Fruit fly (Drosophila melanogaster): ENCODE measurements around the gene HLH4C.

HLH4C gene

DNA sequence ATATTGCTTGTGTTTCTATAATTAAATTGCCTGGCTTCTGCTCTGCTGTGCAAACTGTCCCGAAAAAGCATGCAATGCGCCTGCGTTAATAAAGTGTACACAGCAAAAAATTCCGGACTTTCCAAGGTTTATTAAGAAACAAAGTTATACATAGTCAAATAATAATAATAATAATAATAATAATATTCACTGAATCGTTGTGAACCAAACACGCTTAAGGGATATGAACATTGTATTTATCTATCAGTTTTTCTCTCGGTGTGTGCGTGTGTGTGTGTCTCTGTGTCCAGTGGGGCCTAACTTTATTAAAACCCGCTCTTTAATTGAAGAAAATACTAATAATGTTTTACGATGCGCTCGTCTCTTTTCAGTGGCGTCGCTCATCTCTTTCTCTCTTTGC lies 44.0 kb upstream of the HLH4C start (continued):
- TF ChIP-seq Scr (GFP tag; IDR thresholded peaks at IDR 0.05; ENCODE audit: partially characterized antibody) (no peak), otp (GFP tag; IDR thresholded peaks at IDR 0.05) (no peak), CG3281 (GFP tag; optimal IDR thresholded peaks at IDR 0.05) (peak; percentile 45), Ssrp (tag; optimal IDR thresholded peaks at IDR 0.05) (peak; percentile 40), CG12071 (GFP tag; optimal IDR thresholded peaks at IDR 0.05) (no peak), CG13424 (tag; optimal IDR thresholded peaks at IDR 0.05) (peak; percentile 33), CG13775 (GFP tag; optimal IDR thresholded peaks at IDR 0.05) (no peak), Oaz (GFP tag; IDR thresholded peaks at IDR 0.05) (no peak), sima (GFP tag; optimal IDR thresholded peaks at IDR 0.05) (no peak), ttk (GFP tag; IDR thresholded peaks at IDR 0.05) (no peak), CG14667 (GFP tag; IDR thresholded peaks at IDR 0.05) (no peak; the same call in 1 of the 2 replicates), CG11093 (GFP tag; IDR thresholded peaks at IDR 0.05) (no peak), Hr3 (GFP tag; optimal IDR thresholded peaks at IDR 0.05) (peak; percentile 6), gro (GFP tag; optimal IDR thresholded peaks at IDR 0.05) (no peak), B-H1 (GFP tag; IDR thresholded peaks at IDR 0.05) (no peak), Mad (GFP tag; optimal IDR thresholded peaks at IDR 0.05) (no peak), CG11696 (GFP tag; IDR thresholded peaks at IDR 0.05) (no peak), CG32767 (GFP tag; IDR thresholded peaks at IDR 0.05) (no peak), ara (GFP tag; IDR thresholded peaks at IDR 0.05) (no peak), ac (GFP tag; optimal IDR thresholded peaks at IDR 0.05) (no peak), CG3407 (GFP tag; optimal IDR thresholded peaks at IDR 0.05) (no peak), CG11456 (GFP tag; IDR thresholded peaks at IDR 0.05) (no peak), tin (GFP tag; optimal IDR thresholded peaks at IDR 0.05) (no peak), eyg (GFP tag; optimal IDR thresholded peaks at IDR 0.05) (no peak), caup (GFP tag; optimal IDR thresholded peaks at IDR 0.05; ENCODE audit: severe bottlenecking) (peak; percentile 4), Xrp1 (GFP tag; IDR thresholded peaks at IDR 0.05) (peak; percentile 43; the same call in 1 of the 2 replicates), lola (GFP tag; optimal IDR thresholded peaks at IDR 0.05) (no peak), grau (tag; optimal IDR thresholded peaks at IDR 0.05) (peak; percentile 43), Atf3 (GFP tag; optimal IDR thresholded peaks at IDR 0.05) (no peak), CG9932 (GFP tag; IDR thresholded peaks at IDR 0.05) (no peak), abd-A (tag; optimal IDR thresholded peaks at IDR 0.05) (no peak), hbn (GFP tag; IDR thresholded peaks at IDR 0.05; ENCODE audit: partially characterized antibody) (no peak), Six4 (GFP tag; optimal IDR thresholded peaks at IDR 0.05) (no peak), ATbp (GFP tag; optimal IDR thresholded peaks at IDR 0.05) (peak; percentile 30), HLH54F (GFP tag; optimal IDR thresholded peaks at IDR 0.05) (no peak), gcm2 (GFP tag; optimal IDR thresholded peaks at IDR 0.05) (no peak), hb (GFP tag; IDR thresholded peaks at IDR 0.05; ENCODE audit: partially characterized antibody) (no peak), CG10431 (GFP tag; optimal IDR thresholded peaks at IDR 0.05) (no peak), Fer3 (tag; optimal IDR thresholded peaks at IDR 0.05) (peak; percentile 14), crc (GFP tag; optimal IDR thresholded peaks at IDR 0.05) (no peak), Optix (GFP tag; IDR thresholded peaks at IDR 0.05) (no peak), CG13287 (GFP tag; IDR thresholded peaks at IDR 0.05; ENCODE audit: partially characterized antibody) (no peak), CG7839 (tag; optimal IDR thresholded peaks at IDR 0.05) (peak; percentile 49), btn (GFP tag; optimal IDR thresholded peaks at IDR 0.05) (no peak), Aef1 (GFP tag; IDR thresholded peaks at IDR 0.05) (peak; percentile 16; the same call in 1 of the 3 replicates), CG12942 (GFP tag; optimal IDR thresholded peaks at IDR 0.05) (no peak), Hmr (GFP tag; optimal IDR thresholded peaks at IDR 0.05) (peak; percentile 57), CG12744 (GFP tag; optimal IDR thresholded peaks at IDR 0.05) (no peak), Dek (tag; optimal IDR thresholded peaks at IDR 0.05) (peak; percentile 23), lov (optimal IDR thresholded peaks at IDR 0.05) (no peak), lov (GFP tag; IDR thresholded peaks at IDR 0.05) (no peak), rib (GFP tag; IDR thresholded peaks at IDR 0.05) (no peak)

All from whole organism, embryonic.